Worm (Caenorhabditis elegans) whole organism, L1 larva: ENCODE data around the gene pqn-22.

ENCODE experiments used
- C34B4.2 ChIP-seq: sonication (generic microtip); optimal IDR thresholded peaks from 2 replicates; lab custom pipeline; 2017; ENCODE audit warnings: mild to moderate bottlenecking, missing genetic modification characterization, missing compliant biosample characterization
- alr-1 ChIP-seq: fragments of 200-800 bp; sonication (Bioruptor generic); optimal IDR thresholded peaks from 2 replicates; lab custom pipeline; 2018; ENCODE audit warnings: borderline replicate concordance, mild to moderate bottlenecking, missing genetic modification characterization, missing compliant biosample characterization
- ama-1 ChIP-seq: fragments of 150-350 bp; optimal IDR thresholded peaks from 2 replicates; lab custom pipeline; 2014
- blmp-1 ChIP-seq: fragments of 150-350 bp; optimal IDR thresholded peaks from 2 replicates; lab custom pipeline; 2014; ENCODE audit warnings: missing biosample characterization, missing genetic modification characterization
- dpl-1 ChIP-seq, 3 experiments: fragments of 150-350 bp in 2 of 3; sonication (generic microtip) in 1 of 3; optimal IDR thresholded peaks; 2 replicates each; lab custom pipeline; 2014 to 2017; ENCODE audit warnings: missing biosample characterization in 3 of 3, missing genetic modification characterization in 3 of 3, missing genetic modification reagents in 3 of 3
- egl-13 ChIP-seq: sonication (generic microtip); optimal IDR thresholded peaks from 2 replicates; lab custom pipeline; 2016; ENCODE audit warnings: missing genotype, missing genetic modification reagents, missing genetic modification characterization, missing compliant biosample characterization
- elt-2 ChIP-seq: sonication (generic microtip); optimal IDR thresholded peaks from 2 replicates; lab custom pipeline; 2016; ENCODE audit warnings: missing genetic modification characterization, mild to moderate bottlenecking, inconsistent platforms, missing compliant biosample characterization, missing genetic modification reagents
- ets-5 ChIP-seq: fragments of 200-800 bp; sonication (Bioruptor generic); IDR thresholded peaks from 2 replicates; pipeline ENCODE4 v1.3.6; 2022; ENCODE audit warnings: missing genetic modification characterization, missing compliant biosample characterization
- lin-13 ChIP-seq: fragments of 150-350 bp; optimal IDR thresholded peaks from 2 replicates; lab custom pipeline; 2014; ENCODE audit warnings: missing biosample characterization, missing genetic modification reagents, missing genetic modification characterization
- lin-35 ChIP-seq, 2 experiments: fragments of 150-350 bp; optimal IDR thresholded peaks; 2 replicates each; lab custom pipeline; 2014; ENCODE audit warnings: missing biosample characterization in 2 of 2, missing genetic modification characterization in 2 of 2, missing genetic modification reagents in 2 of 2
- nhr-12 ChIP-seq: sonication (generic microtip); optimal IDR thresholded peaks from 2 replicates; lab custom pipeline; 2017; ENCODE audit warnings: missing biosample characterization, missing genetic modification characterization
- sptf-1 ChIP-seq: fragments of 150-350 bp; optimal IDR thresholded peaks from 2 replicates; lab custom pipeline; 2014; ENCODE audit warnings: missing biosample characterization, missing genetic modification characterization
- unc-30 ChIP-seq: sonication (generic microtip); optimal IDR thresholded peaks from 2 replicates; lab custom pipeline; 2017; ENCODE audit warnings: missing biosample characterization, missing genetic modification characterization

DNA sequence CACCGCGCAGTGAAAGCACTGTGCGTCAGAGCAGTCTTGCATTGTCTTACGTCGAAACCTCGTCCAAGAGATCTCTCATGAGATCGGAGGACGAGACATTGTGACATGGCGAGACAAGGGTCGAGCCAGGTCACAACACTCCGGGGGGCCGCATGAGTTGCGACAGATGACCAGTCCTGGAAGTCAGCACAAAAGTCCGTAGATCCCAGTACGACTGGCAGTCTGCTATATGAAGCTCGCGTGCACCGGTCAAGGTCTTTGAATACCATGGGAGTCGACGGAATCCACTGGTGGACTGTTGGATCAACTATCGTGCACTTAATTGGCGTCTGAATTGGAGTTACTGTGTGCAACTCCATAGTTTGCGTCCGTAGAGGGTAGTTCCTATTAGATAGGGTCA is 27.8 kb downstream of the pqn-22 start:
- TF ChIP-seq egl-13 (tag; lab: Kevin White, UChicago) = no peak
- no peak for TF ChIP-seq alr-1
- TF ChIP-seq unc-30 = no peak
- no peak for TF ChIP-seq sptf-1 (tag; lab: Kevin White, UChicago)
- TF ChIP-seq blmp-1 (tag; lab: Kevin White, UChicago) = no peak
- no peak for TF ChIP-seq lin-35 (GFP tag; optimal IDR thresholded peaks at IDR 0.05; lab: Kevin White, UChicago)
- TF ChIP-seq ets-5 (GFP tag; lab: Robert Waterston, UW) = no peak
- TF ChIP-seq nhr-12 = no peak
- TF ChIP-seq C34B4.2 (tag; lab: Kevin White, UChicago) = no peak
- no peak for TF ChIP-seq elt-2 (tag; lab: Kevin White, UChicago)
- TF ChIP-seq lin-13 (GFP tag; lab: Kevin White, UChicago) = no peak
- no peak for TF ChIP-seq dpl-1 (GFP tag; optimal IDR thresholded peaks at IDR 0.05; lab: Kevin White, UChicago)
- no peak for TF ChIP-seq ama-1 (lab: Kevin White, UChicago)
